Fruit fly (Drosophila melanogaster): ENCODE measurements around the gene CG1146.

Gene CG1146

dm6 chr3L:2494183-2494541 lies 5.6 kb downstream of the CG1146 start (continued):
- TF ChIP-seq chinmo (GFP tag; IDR thresholded peaks at IDR 0.05; ENCODE audit: partially characterized antibody) (peak; percentile 59; the same call in 1 of the 4 replicates), CG15696 (tag; optimal IDR thresholded peaks at IDR 0.05) (peak; percentile 87), jing (GFP tag; optimal IDR thresholded peaks at IDR 0.05) (peak; percentile 65), CG12104 (GFP tag; optimal IDR thresholded peaks at IDR 0.05) (peak; percentile 77), Sox100B (GFP tag; optimal IDR thresholded peaks at IDR 0.05) (peak; percentile 77), CG13624 (GFP tag; optimal IDR thresholded peaks at IDR 0.05) (peak; percentile 64), fd3F (GFP tag; optimal IDR thresholded peaks at IDR 0.05) (peak; percentile 78), nerfin-1 (tag; optimal IDR thresholded peaks at IDR 0.05) (peak; percentile 76), CG12744 (GFP tag; optimal IDR thresholded peaks at IDR 0.05) (peak; percentile 60), CG34224 (GFP tag; IDR thresholded peaks at IDR 0.05; ENCODE audit: partially characterized antibody) (no peak), ara (GFP tag; IDR thresholded peaks at IDR 0.05) (peak; percentile 89), Tbp (GFP tag; optimal IDR thresholded peaks at IDR 0.05) (no peak), vfl (GFP tag; optimal IDR thresholded peaks at IDR 0.05) (peak; percentile 63), sob (GFP tag; IDR thresholded peaks at IDR 0.05) (peak; percentile 96), CG1529 (GFP tag; optimal IDR thresholded peaks at IDR 0.05) (peak; percentile 21), twi (tag; optimal IDR thresholded peaks at IDR 0.05) (peak; percentile 35), Hr51 (GFP tag; optimal IDR thresholded peaks at IDR 0.05) (peak; percentile 50 to 76), tin (GFP tag; optimal IDR thresholded peaks at IDR 0.05) (peak; percentile 83), dysf (GFP tag; IDR thresholded peaks at IDR 0.05) (peak; percentile 95), CG8765 (GFP tag; IDR thresholded peaks at IDR 0.05) (peak; percentile 77), onecut (GFP tag; IDR thresholded peaks at IDR 0.05) (peak; percentile 80), gem (tag; optimal IDR thresholded peaks at IDR 0.05) (peak; percentile 85), stwl (tag; optimal IDR thresholded peaks at IDR 0.05) (no peak), unpg (GFP tag; optimal IDR thresholded peaks at IDR 0.05) (peak; percentile 75), CG32532 (GFP tag; IDR thresholded peaks at IDR 0.05) (peak; percentile 93), chm (GFP tag; IDR thresholded peaks at IDR 0.05) (peak; percentile 88), CG16813 (GFP tag; IDR thresholded peaks at IDR 0.05; ENCODE audit: partially characterized antibody) (no peak), pan (optimal IDR thresholded peaks at IDR 0.05) (no peak), pan (GFP tag; optimal IDR thresholded peaks at IDR 0.05 in 1 of 2, IDR thresholded peaks at IDR 0.05 in 1 of 2) (peak in 1 of 2 experiments; percentile 95), CG7745 (tag; optimal IDR thresholded peaks at IDR 0.05) (no peak), CG43689 (GFP tag; IDR thresholded peaks at IDR 0.05) (peak; percentile 80), en (GFP tag; optimal IDR thresholded peaks at IDR 0.05) (peak; percentile 51), Abd-B (GFP tag; optimal IDR thresholded peaks at IDR 0.05) (peak; percentile 62), Jarid2 (GFP tag; optimal IDR thresholded peaks at IDR 0.05) (peak; percentile 69), repo (GFP tag; optimal IDR thresholded peaks at IDR 0.05) (peak; percentile 84), sr (GFP tag; IDR thresholded peaks at IDR 0.05) (peak; percentile 41; the same call in 1 of the 3 replicates), CG2202 (tag; optimal IDR thresholded peaks at IDR 0.05) (no peak), Lhr (GFP tag; optimal IDR thresholded peaks at IDR 0.05) (no peak), CG4820 (GFP tag; optimal IDR thresholded peaks at IDR 0.05) (peak; percentile 82), jumu (GFP tag; optimal IDR thresholded peaks at IDR 0.05) (peak; percentile 89), CG34376 (GFP tag; optimal IDR thresholded peaks at IDR 0.05) (peak; percentile 85), trh (GFP tag; optimal IDR thresholded peaks at IDR 0.05) (peak; percentile 12), CG11560 (tag; IDR thresholded peaks at IDR 0.05) (peak; percentile 71; the same call in 2 of the 3 replicates), zfh2 (GFP tag; optimal IDR thresholded peaks at IDR 0.05) (peak; percentile 82), tup (GFP tag; optimal IDR thresholded peaks at IDR 0.05) (peak; percentile 52), CG8290 (GFP tag; optimal IDR thresholded peaks at IDR 0.05) (no peak), CG8290 (tag; optimal IDR thresholded peaks at IDR 0.05) (peak in 1 of 2 experiments; percentile 90), CG10654 (GFP tag; optimal IDR thresholded peaks at IDR 0.05) (peak; percentile 82), Hr78 (GFP tag; optimal IDR thresholded peaks at IDR 0.05) (peak in 1 of 2 experiments; percentile 42), HLH3B (GFP tag; IDR thresholded peaks at IDR 0.05) (peak; percentile 90), slou (GFP tag; optimal IDR thresholded peaks at IDR 0.05) (peak; percentile 34)
